Fruit fly (Drosophila melanogaster) whole organism, embryonic: ENCODE data around the gene CG43347.
A peak's percentile ranks its signal among the peaks of the same experiment; 100 is the strongest.

Experiments used
- Antp ChIP-seq: fragments of 200-800 bp; sonication (Bioruptor generic); optimal IDR thresholded peaks from 3 replicates; lab custom pipeline; 2016; ENCODE audit warnings: missing biosample characterization, missing genetic modification characterization
- B-H1 ChIP-seq: fragments of 200-800 bp; sonication (Bioruptor generic); IDR thresholded peaks from 3 replicates; pipeline ENCODE4 v1.3.6; 2022; ENCODE audit warnings: missing biosample characterization, missing genetic modification characterization
- C15 ChIP-seq: fragments of 200-800 bp; sonication (Bioruptor generic); IDR thresholded peaks from 3 replicates; pipeline ENCODE4 v1.3.6; 2022; ENCODE audit warnings: missing biosample characterization, missing genetic modification characterization
- CG10979 ChIP-seq: fragments of 200-800 bp; sonication (Bioruptor generic); optimal IDR thresholded peaks from 2 replicates; lab custom pipeline; 2018; ENCODE audit warnings: missing biosample characterization, mild to moderate bottlenecking, missing genetic modification characterization, moderate library complexity
- CG11085 ChIP-seq: fragments of 200-800 bp; sonication (Bioruptor generic); IDR thresholded peaks from 2 replicates; pipeline ENCODE4 v1.3.6; 2022; ENCODE audit warnings: missing biosample characterization, missing genetic modification characterization
- CG1233 ChIP-seq: fragments of 200-800 bp; sonication (Bioruptor generic); optimal IDR thresholded peaks from 4 replicates; lab custom pipeline; 2018; ENCODE audit warnings: missing biosample characterization, mild to moderate bottlenecking, missing genetic modification characterization
- CG13287 ChIP-seq: fragments of 200-800 bp; sonication (Bioruptor generic); IDR thresholded peaks from 2 replicates; pipeline ENCODE4 v1.3.6; 2022; ENCODE audit warnings: missing biosample characterization, missing genetic modification characterization; ENCODE audit not compliant: partially characterized antibody
- CG15073 ChIP-seq: fragments of 200-800 bp; sonication (Bioruptor generic); optimal IDR thresholded peaks from 2 replicates; lab custom pipeline; 2016; ENCODE audit warnings: missing biosample characterization, missing genetic modification characterization
- CG16815 ChIP-seq: fragments of 200-800 bp; sonication (Bioruptor generic); optimal IDR thresholded peaks from 3 replicates; lab custom pipeline; 2017; ENCODE audit warnings: missing biosample characterization, mild to moderate bottlenecking, missing genetic modification characterization
- CG18619 ChIP-seq: fragments of 200-800 bp; sonication (Bioruptor generic); optimal IDR thresholded peaks from 3 replicates; lab custom pipeline; 2017; ENCODE audit warnings: missing biosample characterization, mild to moderate bottlenecking, missing genetic modification characterization
- CG33213 ChIP-seq: fragments of 200-800 bp; sonication (Bioruptor generic); optimal IDR thresholded peaks from 3 replicates; lab custom pipeline; 2016; ENCODE audit warnings: missing biosample characterization, missing genetic modification characterization
- CG3407 ChIP-seq: fragments of 200-800 bp; sonication (Bioruptor generic); optimal IDR thresholded peaks from 2 replicates; lab custom pipeline; 2018; ENCODE audit warnings: missing biosample characterization, mild to moderate bottlenecking, missing genetic modification characterization
- CG42726 ChIP-seq: fragments of 200-800 bp; sonication (Bioruptor generic); IDR thresholded peaks from 2 replicates; pipeline ENCODE4 v1.3.6; 2022; ENCODE audit warnings: missing biosample characterization, missing genetic modification characterization; ENCODE audit not compliant: partially characterized antibody
- CG4820 ChIP-seq: fragments of 200-800 bp; sonication (Bioruptor generic); optimal IDR thresholded peaks from 3 replicates; lab custom pipeline; 2016; ENCODE audit warnings: missing biosample characterization, missing genetic modification characterization
- CG6689 ChIP-seq: fragments of 200-800 bp; sonication (Bioruptor generic); IDR thresholded peaks from 2 replicates; pipeline ENCODE4 v1.3.6; 2022; ENCODE audit warnings: missing biosample characterization, missing genetic modification characterization
- CG6854 ChIP-seq: fragments of 200-800 bp; sonication (Bioruptor generic); optimal IDR thresholded peaks from 3 replicates; lab custom pipeline; 2017; ENCODE audit warnings: missing biosample characterization, mild to moderate bottlenecking, missing genetic modification characterization
- CG7271 ChIP-seq: fragments of 200-800 bp; sonication (Bioruptor generic); optimal IDR thresholded peaks from 2 replicates; lab custom pipeline; 2018; ENCODE audit warnings: missing biosample characterization, mild to moderate bottlenecking, missing genetic modification characterization, moderate library complexity
- CG8290 ChIP-seq, 3 experiments: fragments of 200-800 bp; sonication (Bioruptor generic); optimal IDR thresholded peaks; 2 replicates each; lab custom pipeline; 2016 to 2019; ENCODE audit warnings: missing biosample characterization in 3 of 3, missing genetic modification characterization in 3 of 3, mild to moderate bottlenecking in 2 of 3, moderate library complexity in 1 of 3
- CG9437 ChIP-seq: fragments of 200-800 bp; sonication (Bioruptor generic); optimal IDR thresholded peaks from 2 replicates; lab custom pipeline; 2018; ENCODE audit warnings: missing biosample characterization, mild to moderate bottlenecking, missing genetic modification characterization
- D ChIP-seq, 2 experiments: fragments of 200-800 bp in 1 of 2; fragments of >200 bp in 1 of 2; sonication (Bioruptor generic) in 1 of 2; optimal IDR thresholded peaks; 2 replicates in 1 of 2; 3 replicates in 1 of 2; lab custom pipeline; 2017; ENCODE audit warnings: mild to moderate bottlenecking in 1 of 2, missing biosample characterization in 1 of 2, missing genetic modification characterization in 1 of 2, missing genetic modification reagents in 1 of 2
- D19A ChIP-seq: fragments of 200-800 bp; optimal IDR thresholded peaks from 3 replicates; lab custom pipeline; 2019; ENCODE audit warnings: missing biosample characterization, mild to moderate bottlenecking, missing genetic modification characterization, moderate library complexity
- Dek ChIP-seq: fragments of 200-800 bp; sonication (Bioruptor generic); optimal IDR thresholded peaks from 3 replicates; lab custom pipeline; 2019; ENCODE audit warnings: missing biosample characterization, mild to moderate bottlenecking, missing genetic modification characterization, moderate library complexity
- Dll ChIP-seq: fragments of 200-800 bp; sonication (Bioruptor generic); IDR thresholded peaks from 4 replicates; pipeline ENCODE4 v1.3.6; 2022; ENCODE audit warnings: missing biosample characterization, missing genetic modification characterization; ENCODE audit not compliant: partially characterized antibody
- E2f2 ChIP-seq: fragments of 200-800 bp; sonication (Bioruptor generic); IDR thresholded peaks from 2 replicates; pipeline ENCODE4 v1.3.6; 2022; ENCODE audit warnings: missing biosample characterization, missing genetic modification characterization
- Elba2 ChIP-seq: fragments of 200-800 bp; sonication (Bioruptor generic); optimal IDR thresholded peaks from 3 replicates; lab custom pipeline; 2016; ENCODE audit warnings: missing biosample characterization, missing genetic modification characterization
- MBD-R2 ChIP-seq: fragments of 200-800 bp; sonication (Bioruptor generic); IDR thresholded peaks from 2 replicates; pipeline ENCODE4 v1.3.6; 2022; ENCODE audit warnings: missing biosample characterization, missing genetic modification characterization
- Mes4 ChIP-seq: fragments of 200-800 bp; sonication (Bioruptor generic); optimal IDR thresholded peaks from 2 replicates; lab custom pipeline; 2016; ENCODE audit warnings: missing biosample characterization, missing genetic modification characterization
- NC2β ChIP-seq: fragments of 200-800 bp; sonication (Bioruptor generic); optimal IDR thresholded peaks from 2 replicates; lab custom pipeline; 2016; ENCODE audit warnings: missing biosample characterization, missing genetic modification characterization
- NK7.1 ChIP-seq: fragments of 200-800 bp; sonication (Bioruptor generic); optimal IDR thresholded peaks from 3 replicates; lab custom pipeline; 2016; ENCODE audit warnings: missing biosample characterization, missing genetic modification characterization
- PHDP ChIP-seq: fragments of 200-800 bp; sonication (Bioruptor generic); optimal IDR thresholded peaks from 3 replicates; lab custom pipeline; 2018; ENCODE audit warnings: missing biosample characterization, mild to moderate bottlenecking, missing genetic modification characterization, moderate library complexity
- Ptx1 ChIP-seq: fragments of 200-800 bp; sonication (Bioruptor generic); IDR thresholded peaks from 2 replicates; pipeline ENCODE4 v1.3.6; 2022; ENCODE audit warnings: missing biosample characterization, missing genetic modification characterization
- Sox102F ChIP-seq: fragments of 200-800 bp; sonication (Bioruptor generic); optimal IDR thresholded peaks from 2 replicates; lab custom pipeline; 2018; ENCODE audit warnings: missing biosample characterization, mild to moderate bottlenecking, missing genetic modification characterization, moderate library complexity
- Xbp1 ChIP-seq: fragments of 200-800 bp; sonication (Bioruptor generic); optimal IDR thresholded peaks from 3 replicates; lab custom pipeline; 2016; ENCODE audit warnings: missing biosample characterization, mild to moderate bottlenecking, missing genetic modification characterization
- bbx ChIP-seq: fragments of 200-800 bp; sonication (Bioruptor generic); IDR thresholded peaks from 2 replicates; pipeline ENCODE4 v1.3.6; 2022; ENCODE audit warnings: missing biosample characterization, missing genetic modification characterization; ENCODE audit not compliant: partially characterized antibody
- caup ChIP-seq: fragments of 200-800 bp; sonication (Bioruptor generic); optimal IDR thresholded peaks from 3 replicates; lab custom pipeline; 2017; ENCODE audit warnings: missing biosample characterization, mild to moderate bottlenecking, missing genetic modification characterization, moderate library complexity; ENCODE audit not compliant: severe bottlenecking
- hb ChIP-seq: fragments of 200-800 bp; sonication (Bioruptor generic); IDR thresholded peaks from 3 replicates; pipeline ENCODE4 v1.3.6; 2022; ENCODE audit warnings: missing biosample characterization, missing genetic modification characterization; ENCODE audit not compliant: partially characterized antibody
- luna ChIP-seq: fragments of 200-800 bp; sonication (Bioruptor generic); optimal IDR thresholded peaks from 2 replicates; lab custom pipeline; 2016; ENCODE audit warnings: missing biosample characterization, missing genetic modification characterization
- nau ChIP-seq: fragments of 200-800 bp; sonication (Bioruptor generic); optimal IDR thresholded peaks from 3 replicates; lab custom pipeline; 2017; ENCODE audit warnings: missing biosample characterization, mild to moderate bottlenecking, missing genetic modification characterization, missing genetic modification reagents
- nerfin-2 ChIP-seq: fragments of 200-800 bp; sonication (Bioruptor generic); IDR thresholded peaks from 2 replicates; pipeline ENCODE4 v1.3.6; 2022; ENCODE audit warnings: missing biosample characterization, missing genetic modification characterization; ENCODE audit not compliant: partially characterized antibody
- odd ChIP-seq: fragments of 200-800 bp; sonication (Bioruptor generic); optimal IDR thresholded peaks from 2 replicates; lab custom pipeline; 2017; ENCODE audit warnings: missing biosample characterization, mild to moderate bottlenecking, missing genetic modification characterization
- pan ChIP-seq, 4 experiments: fragments of >200 bp in 3 of 4; fragments of 200-800 bp in 1 of 4; sonication (Bioruptor generic) in 1 of 4; optimal IDR thresholded peaks in 3 of 4; IDR thresholded peaks in 1 of 4; 2 replicates each; pipeline versions ENCODE4 v1.3.6 to Lab custom; 2017 to 2022; ENCODE audit warnings: missing biosample characterization in 2 of 4, missing genetic modification characterization in 2 of 4, mixed read lengths in 1 of 4
- pzg ChIP-seq: fragments of 200-800 bp; sonication (Bioruptor generic); optimal IDR thresholded peaks from 3 replicates; lab custom pipeline; 2018; ENCODE audit warnings: missing biosample characterization, mild to moderate bottlenecking, missing genetic modification characterization, moderate library complexity
- sisA ChIP-seq: fragments of 200-800 bp; sonication (Bioruptor generic); IDR thresholded peaks from 2 replicates; pipeline ENCODE4 v1.3.6; 2022; ENCODE audit warnings: missing biosample characterization, missing genetic modification characterization
- slbo ChIP-seq: fragments of 200-800 bp; sonication (Bioruptor generic); IDR thresholded peaks from 2 replicates; pipeline ENCODE4 v1.3.6; 2022; ENCODE audit warnings: missing biosample characterization, missing genetic modification characterization
- trh ChIP-seq: fragments of 200-800 bp; sonication (Bioruptor generic); optimal IDR thresholded peaks from 2 replicates; lab custom pipeline; 2016; ENCODE audit warnings: missing biosample characterization, missing genetic modification characterization
- yki ChIP-seq: fragments of >200 bp; optimal IDR thresholded peaks from 3 replicates; lab custom pipeline; 2018

Gene CG43347

dm6 chrX:10595813-10596212, 24.2 kb downstream of the CG43347 start, which contains the start of the genes Hmr and CG2124 (continued):
- TF ChIP-seq Dll, result peak; percentile 87
- no peak for TF ChIP-seq hb (GFP tag; lab: Robert Waterston, UW)
- TF ChIP-seq CG3407 (GFP tag; lab: Kevin White, UChicago), result no peak
- TF ChIP-seq pzg, result peak; percentile 55
- TF ChIP-seq Mes4, result no peak
- TF ChIP-seq, all 482 proteins: peak for 59

- TF ChIP-seq CG15073 (no peak), Ptx1 (no peak), yki (no peak), Antp (GFP tag; lab: Kevin White, UChicago) (no peak), caup (GFP tag; lab: Kevin White, UChicago) (no peak), D19A (tag; lab: Kevin White, UChicago) (no peak)
Observed at dm6 chrX:10588789-10589188, 31.2 kb downstream of the CG43347 start, which contains the start of gene Rab9D. Gene Rab9D (plus strand): TSS chrX:10589089.

- TF ChIP-seq Elba2 (no peak), CG13287 (GFP tag; lab: Robert Waterston, UW) (no peak), CG10979 (tag; lab: Kevin White, UChicago) (no peak), CG18619 (GFP tag; lab: Kevin White, UChicago) (no peak), CG6854 (GFP tag; lab: Kevin White, UChicago) (no peak), odd (GFP tag; lab: Kevin White, UChicago) (no peak), CG16815 (GFP tag; lab: Kevin White, UChicago) (no peak), CG9437 (no peak), Xbp1 (peak; percentile 15), CG33213 (GFP tag; lab: Kevin White, UChicago) (no peak), CG1233 (GFP tag; lab: Kevin White, UChicago) (peak; percentile 15), CG42726 (GFP tag; lab: Robert Waterston, UW) (no peak), CG7271 (tag; lab: Kevin White, UChicago) (no peak), pan (optimal IDR thresholded peaks at IDR 0.05; lab: Kevin White, UChicago) (no peak), pan (GFP tag; optimal IDR thresholded peaks at IDR 0.05 in 1 of 2, IDR thresholded peaks at IDR 0.05 in 1 of 2) (peak in 1 of 2 experiments; percentile 70), CG4820 (GFP tag; lab: Kevin White, UChicago) (no peak), C15 (GFP tag; lab: Robert Waterston, UW) (0 out of 3 replicates have a peak, but pooled peaks have one; percentile 32), CG6689 (no peak), Sox102F (GFP tag; lab: Kevin White, UChicago) (peak; percentile 22), E2f2 (peak; percentile 31; the same call in 1 of the 2 replicates), B-H1 (GFP tag; lab: Robert Waterston, UW) (peak; percentile 13; the same call in 1 of the 3 replicates), CG8290 (GFP tag; optimal IDR thresholded peaks at IDR 0.05; lab: Kevin White, UChicago) (no peak), CG8290 (tag; optimal IDR thresholded peaks at IDR 0.05; lab: Kevin White, UChicago) (no peak), nerfin-2 (GFP tag; lab: Robert Waterston, UW) (no peak), nau (no peak), CG11085 (GFP tag; lab: Robert Waterston, UW) (no peak), slbo (peak; percentile 62; the same call in 1 of the 2 replicates), trh (GFP tag; lab: Kevin White, UChicago) (no peak), bbx (GFP tag; lab: Robert Waterston, UW) (no peak), NK7.1 (GFP tag; lab: Kevin White, UChicago) (no peak), luna (no peak), D (optimal IDR thresholded peaks at IDR 0.05; lab: Kevin White, UChicago) (no peak), D (GFP tag; optimal IDR thresholded peaks at IDR 0.05; lab: Kevin White, UChicago) (no peak), NC2β (GFP tag; lab: Kevin White, UChicago) (no peak), PHDP (tag; lab: Kevin White, UChicago) (no peak), sisA (GFP tag; lab: Robert Waterston, UW) (no peak), MBD-R2 (GFP tag; lab: Robert Waterston, UW) (peak; percentile 15; the same call in 1 of the 2 replicates), Dek (tag; lab: Kevin White, UChicago) (no peak)
Observed at dm6 chrX:10587445-10587844, 32.5 kb downstream of the CG43347 start.
